Worm (Caenorhabditis elegans) whole organism, young adult: ENCODE results near the gene clec-257.

ENCODE experiments used
- B0261.1 ChIP-seq: sonication (generic microtip); optimal IDR thresholded peaks from 2 replicates; lab custom pipeline; 2016; ENCODE audit warnings: mild to moderate bottlenecking, missing genetic modification characterization, moderate library complexity, missing compliant biosample characterization
- F57C9.4 ChIP-seq: sonication (generic microtip); optimal IDR thresholded peaks from 2 replicates; lab custom pipeline; 2017; ENCODE audit warnings: mild to moderate bottlenecking, missing genetic modification characterization, missing compliant biosample characterization
- Y67H2A.10 ChIP-seq: fragments of 200-800 bp; sonication (Bioruptor generic); conservative IDR thresholded peaks from 2 replicates; pipeline ENCODE4 v1.3.6; 2022; ENCODE audit warnings: missing genetic modification reagents, missing genetic modification characterization, missing compliant biosample characterization
- ama-1 ChIP-seq, 3 experiments: fragments of 150-350 bp in 1 of 3; sonication (generic microtip) in 2 of 3; optimal IDR thresholded peaks; 2 replicates each; lab custom pipeline; 2014 to 2018; ENCODE audit warnings: missing biosample characterization in 2 of 3, missing genetic modification characterization in 2 of 3, missing genetic modification reagents in 2 of 3
- aptf-3 ChIP-seq: fragments of 200-800 bp; sonication (Bioruptor generic); IDR thresholded peaks from 2 replicates; pipeline ENCODE4 v1.3.6; 2022; ENCODE audit warnings: missing genetic modification characterization, missing compliant biosample characterization
- gei-17 ChIP-seq: fragments of 200-800 bp; sonication (Bioruptor generic); optimal IDR thresholded peaks from 2 replicates; lab custom pipeline; 2018; ENCODE audit warnings: mild to moderate bottlenecking, missing genetic modification characterization, missing compliant biosample characterization
- him-1 ChIP-seq: sonication (generic microtip); optimal IDR thresholded peaks from 2 replicates; lab custom pipeline; 2016; ENCODE audit warnings: missing genotype, missing genetic modification reagents, missing genetic modification characterization, missing compliant biosample characterization
- hsf-1 ChIP-seq: fragments of 200-800 bp; sonication (Bioruptor generic); IDR thresholded peaks from 2 replicates; pipeline ENCODE4 v1.3.6; 2022; ENCODE audit warnings: missing genetic modification reagents, missing genetic modification characterization, missing compliant biosample characterization
- madf-10 ChIP-seq: sonication (generic microtip); optimal IDR thresholded peaks from 2 replicates; lab custom pipeline; 2016; ENCODE audit warnings: mild to moderate bottlenecking, missing genetic modification characterization, missing compliant biosample characterization
- mcd-1 ChIP-seq: fragments of 200-800 bp; sonication (Bioruptor generic); IDR thresholded peaks from 2 replicates; pipeline ENCODE4 v1.3.6; 2022; ENCODE audit warnings: missing genetic modification reagents, missing genetic modification characterization, missing compliant biosample characterization
- mes-4 ChIP-seq: sonication (generic microtip); optimal IDR thresholded peaks from 2 replicates; lab custom pipeline; 2016; ENCODE audit warnings: missing genotype, missing genetic modification characterization, missing compliant biosample characterization
- nhr-90 ChIP-seq: sonication (generic microtip); optimal IDR thresholded peaks from 2 replicates; lab custom pipeline; 2016; ENCODE audit warnings: missing genotype, mild to moderate bottlenecking, missing genetic modification characterization, missing compliant biosample characterization
- snpc-1.3 ChIP-seq: sonication (generic microtip); optimal IDR thresholded peaks from 2 replicates; lab custom pipeline; 2017; ENCODE audit warnings: missing genetic modification characterization, mild to moderate bottlenecking, missing compliant biosample characterization, antibody characterized with exemption, moderate library complexity, missing genotype, missing genetic modification reagents; ENCODE audit not compliant: insufficient read depth
- ztf-25 ChIP-seq: fragments of 200-800 bp; sonication (Bioruptor generic); IDR thresholded peaks from 2 replicates; pipeline ENCODE4 v1.3.6; 2022; ENCODE audit warnings: missing genetic modification reagents, missing genetic modification characterization, missing compliant biosample characterization

ce11 chrV:18771390-18771789, 1.5 kb upstream of the clec-257 start, which contains the start of gene clec-256:
- no peak for TF ChIP-seq mcd-1 (GFP tag; lab: Robert Waterston, UW)
- TF ChIP-seq Y67H2A.10 (GFP tag; lab: Robert Waterston, UW): no peak
- TF ChIP-seq gei-17 (GFP tag; lab: Kevin White, UChicago): no peak
- TF ChIP-seq ztf-25 (GFP tag; lab: Robert Waterston, UW): no peak
- TF ChIP-seq snpc-1.3: no peak
- TF ChIP-seq aptf-3 (GFP tag; lab: Robert Waterston, UW): no peak
- no peak for TF ChIP-seq him-1 (tag; lab: Kevin White, UChicago)
- no peak for TF ChIP-seq hsf-1 (GFP tag; lab: Robert Waterston, UW)
- TF ChIP-seq B0261.1 (tag; lab: Kevin White, UChicago): no peak
- no peak for TF ChIP-seq F57C9.4
- TF ChIP-seq nhr-90 (tag; lab: Kevin White, UChicago): no peak
- no peak for TF ChIP-seq madf-10 (tag; lab: Kevin White, UChicago)
- no peak for TF ChIP-seq mes-4 (tag; lab: Kevin White, UChicago)
- no peak for TF ChIP-seq ama-1 (optimal IDR thresholded peaks at IDR 0.05; lab: Kevin White, UChicago)
- no peak for TF ChIP-seq ama-1 (GFP tag; optimal IDR thresholded peaks at IDR 0.05; lab: Kevin White, UChicago)
